Fruit fly (Drosophila melanogaster) whole organism, pupa: ENCODE data around the gene CG15546.

ENCODE experiments used
- CG15710 ChIP-seq: fragments of 200-800 bp; sonication (Bioruptor generic); optimal IDR thresholded peaks from 2 replicates; lab custom pipeline; 2018; ENCODE audit warnings: missing biosample characterization, mild to moderate bottlenecking, missing genetic modification characterization, moderate library complexity
- Ets98B ChIP-seq: fragments of 200-800 bp; sonication (Bioruptor generic); IDR thresholded peaks from 2 replicates; pipeline ENCODE4 v1.3.6; 2022; ENCODE audit warnings: missing biosample characterization, missing genetic modification characterization
- Pif1B ChIP-seq: fragments of 200-800 bp; sonication (Bioruptor generic); optimal IDR thresholded peaks from 3 replicates; lab custom pipeline; 2016; ENCODE audit warnings: missing biosample characterization, missing genetic modification characterization
- gl ChIP-seq: fragments of 200-800 bp; sonication (Bioruptor generic); optimal IDR thresholded peaks from 2 replicates; lab custom pipeline; 2018; ENCODE audit warnings: missing biosample characterization, mild to moderate bottlenecking, missing genetic modification characterization

DNA sequence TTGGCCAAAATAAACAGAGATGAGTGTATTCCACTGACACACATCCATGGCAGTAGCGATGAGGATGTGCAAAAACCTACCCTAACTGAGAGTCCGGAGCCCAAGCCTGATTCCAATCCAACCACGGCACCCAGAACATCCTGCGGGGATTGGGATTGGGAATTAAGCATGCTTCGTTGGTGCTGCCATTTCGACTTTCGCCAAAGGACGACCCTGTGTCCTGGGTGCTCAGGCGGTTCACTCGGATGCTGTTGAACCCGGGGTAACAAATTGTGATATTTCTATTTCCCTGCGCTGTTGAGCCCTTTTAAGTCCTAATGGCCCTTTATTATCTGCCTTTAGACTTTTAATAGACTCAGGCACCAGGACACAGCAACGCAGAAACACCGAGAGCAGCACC, 20.8 kb downstream of the CG15546 start:
- TF ChIP-seq Pif1B (GFP tag; lab: Kevin White, UChicago) (no peak), Ets98B (GFP tag; lab: Robert Waterston, UW) (no peak), gl (tag; lab: Kevin White, UChicago) (no peak), CG15710 (tag; lab: Kevin White, UChicago) (no peak)
